Worm (Caenorhabditis elegans) whole organism, young adult: ENCODE results near the gene W09H1.3.
A peak's percentile ranks its signal among the peaks of the same experiment; 100 is the strongest.

Source experiments
- F57A8.1 ChIP-seq: fragments of 200-800 bp; sonication (Bioruptor generic); optimal IDR thresholded peaks from 2 replicates; lab custom pipeline; 2018; ENCODE audit warnings: mild to moderate bottlenecking, missing genetic modification characterization, moderate library complexity, missing compliant biosample characterization
- Y67H2A.10 ChIP-seq: fragments of 200-800 bp; sonication (Bioruptor generic); conservative IDR thresholded peaks from 2 replicates; pipeline ENCODE4 v1.3.6; 2022; ENCODE audit warnings: missing genetic modification reagents, missing genetic modification characterization, missing compliant biosample characterization
- ama-1 ChIP-seq, 3 experiments: fragments of 150-350 bp in 1 of 3; sonication (generic microtip) in 2 of 3; optimal IDR thresholded peaks; 2 replicates each; lab custom pipeline; 2014 to 2018; ENCODE audit warnings: missing biosample characterization in 2 of 3, missing genetic modification characterization in 2 of 3, missing genetic modification reagents in 2 of 3
- bed-2 ChIP-seq: fragments of 200-800 bp; sonication (Bioruptor generic); IDR thresholded peaks from 2 replicates; pipeline ENCODE4 v1.3.6; 2022; ENCODE audit warnings: missing genetic modification reagents, missing genetic modification characterization, missing compliant biosample characterization
- ceh-27 ChIP-seq: fragments of 200-800 bp; sonication (Bioruptor generic); optimal IDR thresholded peaks from 2 replicates; lab custom pipeline; 2018; ENCODE audit warnings: mild to moderate bottlenecking, missing genetic modification characterization, moderate library complexity, missing compliant biosample characterization
- ceh-40 ChIP-seq: fragments of 200-800 bp; sonication (Bioruptor generic); IDR thresholded peaks from 2 replicates; pipeline ENCODE4 v1.3.6; 2022; ENCODE audit warnings: missing genetic modification characterization, missing compliant biosample characterization
- ets-4 ChIP-seq: fragments of 200-800 bp; sonication (Bioruptor generic); optimal IDR thresholded peaks from 2 replicates; lab custom pipeline; 2018; ENCODE audit warnings: mild to moderate bottlenecking, missing genetic modification characterization, missing compliant biosample characterization
- madf-8 ChIP-seq: fragments of 200-800 bp; sonication (Bioruptor generic); conservative IDR thresholded peaks from 2 replicates; pipeline ENCODE4 v1.3.6; 2022; ENCODE audit warnings: missing genetic modification reagents, missing genetic modification characterization, missing compliant biosample characterization
- sea-2 ChIP-seq: fragments of 200-800 bp; sonication (Bioruptor generic); IDR thresholded peaks from 2 replicates; pipeline ENCODE4 v1.3.6; 2022; ENCODE audit warnings: missing genetic modification characterization, missing compliant biosample characterization
- snpc-4 ChIP-seq, 5 experiments: fragments of 150-350 bp in 1 of 5; sonication (generic microtip) in 4 of 5; optimal IDR thresholded peaks; 2 replicates each; lab custom pipeline; 2014 to 2018; ENCODE audit warnings: missing genetic modification characterization in 5 of 5, missing biosample characterization in 3 of 5, antibody characterized with exemption in 2 of 5, mild to moderate bottlenecking in 2 of 5, missing compliant biosample characterization in 2 of 5, missing genotype in 2 of 5, moderate library complexity in 2 of 5, missing genetic modification reagents in 1 of 5
- unc-62 ChIP-seq: fragments of 150-350 bp; optimal IDR thresholded peaks from 2 replicates; lab custom pipeline; 2014; ENCODE audit warnings: missing biosample characterization, missing genetic modification reagents, missing genetic modification characterization

- TF ChIP-seq madf-8 (peak; percentile 37; the same call in 1 of the 2 replicates), F57A8.1 (GFP tag; lab: Kevin White, UChicago) (no peak), Y67H2A.10 (GFP tag; lab: Robert Waterston, UW) (no peak), ceh-27 (GFP tag; lab: Kevin White, UChicago) (peak; percentile 18), ama-1 (optimal IDR thresholded peaks at IDR 0.05; lab: Kevin White, UChicago) (no peak), ama-1 (GFP tag; optimal IDR thresholded peaks at IDR 0.05; lab: Kevin White, UChicago) (no peak), ets-4 (GFP tag; lab: Kevin White, UChicago) (no peak), ceh-40 (no peak), snpc-4 (GFP tag; optimal IDR thresholded peaks at IDR 0.05; lab: Kevin White, UChicago) (peak; percentile 40), snpc-4 (tag; optimal IDR thresholded peaks at IDR 0.05; lab: Kevin White, UChicago) (peak; percentile 47 to 78 (median 62)), unc-62 (GFP tag; lab: Kevin White, UChicago) (no peak), bed-2 (GFP tag; lab: Robert Waterston, UW) (no peak), sea-2 (no peak)
Measured at ce11 chrII:13156971-13157370, 27.3 kb upstream of the W09H1.3 start, which contains the start of the genes hpr-17 and F32A11.1.
